Fruit fly (Drosophila melanogaster): ENCODE data around the gene Twdlalpha.

The Twdlalpha gene

DNA sequence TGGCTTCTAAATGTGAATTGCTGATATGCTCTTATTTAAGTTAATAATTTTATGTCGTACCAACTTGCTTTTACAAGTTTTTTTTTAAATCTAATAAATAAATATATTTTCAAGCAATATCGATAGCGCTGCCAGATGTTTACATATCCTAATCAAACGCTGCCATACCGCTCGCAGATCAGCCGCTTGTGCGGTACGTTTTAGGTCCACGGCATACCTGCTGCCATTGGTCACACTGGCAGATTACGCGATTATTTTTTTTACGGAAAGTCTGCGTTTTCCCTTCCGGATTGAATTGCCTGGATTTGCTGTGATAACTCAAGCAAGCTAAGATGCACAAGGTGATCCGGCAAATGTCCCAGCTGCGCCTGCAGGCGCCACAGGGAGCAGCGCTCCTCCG lies 41.1 kb downstream of the Twdlalpha start, which contains the start of gene mRpL22:
Gene mRpL22, plus strand, starts transcription at position 191 of the 400 bp plus-strand sequence.
- TF ChIP-seq fru (GFP tag; optimal IDR thresholded peaks at IDR 0.05) (no peak), sage (GFP tag; optimal IDR thresholded peaks at IDR 0.05) (no peak), Hr78 (GFP tag; optimal IDR thresholded peaks at IDR 0.05) (no peak), usp (GFP tag; optimal IDR thresholded peaks at IDR 0.05) (no peak), tai (GFP tag; optimal IDR thresholded peaks at IDR 0.05) (no peak), Rel (GFP tag; optimal IDR thresholded peaks at IDR 0.05) (no peak), Rel (tag; optimal IDR thresholded peaks at IDR 0.05) (no peak), rgr (GFP tag; optimal IDR thresholded peaks at IDR 0.05) (no peak), dl (GFP tag; optimal IDR thresholded peaks at IDR 0.05; ENCODE audit: insufficient read depth in 1 of 2, partially characterized antibody in 2 of 2) (no peak), CG32264 (GFP tag; optimal IDR thresholded peaks at IDR 0.05) (no peak), Vsx2 (GFP tag; optimal IDR thresholded peaks at IDR 0.05; ENCODE audit: partially characterized antibody) (no peak), OdsH (GFP tag; optimal IDR thresholded peaks at IDR 0.05) (no peak), foxo (GFP tag; optimal IDR thresholded peaks at IDR 0.05) (no peak), h (GFP tag; optimal IDR thresholded peaks at IDR 0.05) (no peak), br (GFP tag; optimal IDR thresholded peaks at IDR 0.05) (no peak), Myc (optimal IDR thresholded peaks at IDR 0.05) (no peak), HLH106 (tag; optimal IDR thresholded peaks at IDR 0.05) (no peak), pan (optimal IDR thresholded peaks at IDR 0.05) (no peak), ey (GFP tag; optimal IDR thresholded peaks at IDR 0.05) (no peak), Mio (GFP tag; optimal IDR thresholded peaks at IDR 0.05) (no peak)

DNA sequence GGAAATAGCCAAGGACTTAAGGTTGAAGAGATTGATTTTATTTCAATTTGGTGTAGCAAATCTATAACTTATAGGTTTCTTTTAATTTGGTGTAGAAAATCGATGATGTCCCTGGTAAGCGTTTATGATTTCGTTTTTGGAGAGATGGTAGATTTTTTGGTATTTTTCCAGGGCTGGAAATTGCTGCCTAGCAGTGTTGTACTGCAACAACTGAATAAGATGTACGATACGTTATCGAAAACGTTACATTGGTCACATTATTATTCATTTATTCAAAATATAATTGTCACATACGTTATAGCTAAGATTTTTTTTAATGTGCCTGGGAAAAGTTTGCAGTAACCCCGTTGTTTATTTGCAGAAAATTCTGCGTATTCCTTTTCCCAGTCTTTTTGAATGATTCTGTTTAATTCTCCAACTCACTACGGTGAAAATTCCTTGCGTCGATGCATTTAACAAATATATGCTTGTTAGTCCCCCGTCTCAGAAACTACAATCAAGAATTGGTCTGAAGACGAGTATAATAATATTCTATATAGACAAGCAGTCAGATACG lies 44.3 kb downstream of the Twdlalpha start, which contains the start of the genes CG9609 and Sap30:
Gene CG9609, minus strand, starts transcription at position 149 of the 556 bp plus-strand sequence.
Gene Sap30, plus strand, starts transcription at position 424 of the 556 bp plus-strand sequence.
- TF ChIP-seq Abd-B (GFP tag; optimal IDR thresholded peaks at IDR 0.05), result no peak
- TF ChIP-seq Hnf4 (GFP tag; optimal IDR thresholded peaks at IDR 0.05), result peak; percentile 24
- peak; percentile 28 for TF ChIP-seq Hr83 (GFP tag; optimal IDR thresholded peaks at IDR 0.05; ENCODE audit: poor library complexity, severe bottlenecking)
- no peak for TF ChIP-seq Dfd (GFP tag; optimal IDR thresholded peaks at IDR 0.05)

DNA sequence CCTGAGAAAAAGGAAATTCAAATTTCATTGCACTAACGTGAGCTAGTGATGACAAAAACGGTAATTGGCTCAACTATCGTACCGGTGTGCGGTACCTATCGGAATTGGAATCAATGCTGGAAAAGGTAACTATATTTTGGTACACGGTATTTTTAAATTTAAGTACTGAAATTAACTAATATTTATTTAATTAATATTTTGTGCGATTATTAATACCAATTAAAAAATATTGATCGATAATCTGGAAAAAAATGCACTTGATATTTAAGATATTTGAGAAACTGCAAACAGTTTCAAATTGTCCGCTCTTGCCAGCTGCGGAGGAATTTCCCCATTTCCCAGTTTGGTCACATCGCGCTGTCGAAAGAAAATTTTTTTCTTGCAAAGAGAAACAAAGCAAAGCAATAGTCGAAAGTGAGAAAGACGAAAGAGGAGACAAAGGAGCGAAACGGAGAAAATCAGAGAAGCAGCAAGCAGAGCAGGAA lies 44.8 kb downstream of the Twdlalpha start:
- TF ChIP-seq Hr83 (GFP tag; optimal IDR thresholded peaks at IDR 0.05; ENCODE audit: poor library complexity, severe bottlenecking), result no peak
- TF ChIP-seq Mio (GFP tag; optimal IDR thresholded peaks at IDR 0.05), result no peak
- peak; percentile 23 for TF ChIP-seq HLH106 (tag; optimal IDR thresholded peaks at IDR 0.05)
- no peak for TF ChIP-seq Hr78 (GFP tag; optimal IDR thresholded peaks at IDR 0.05)
- no peak for TF ChIP-seq Sp1 (GFP tag; optimal IDR thresholded peaks at IDR 0.05)
- TF ChIP-seq dl (GFP tag; optimal IDR thresholded peaks at IDR 0.05; ENCODE audit: insufficient read depth in 1 of 2, partially characterized antibody in 2 of 2), result no peak
- no peak for TF ChIP-seq pan (optimal IDR thresholded peaks at IDR 0.05)
- TF ChIP-seq psq (GFP tag; optimal IDR thresholded peaks at IDR 0.05), result peak; percentile 63
- no peak for TF ChIP-seq ey (GFP tag; optimal IDR thresholded peaks at IDR 0.05)
- TF ChIP-seq Dfd (GFP tag; optimal IDR thresholded peaks at IDR 0.05), result no peak
- TF ChIP-seq lola (GFP tag; optimal IDR thresholded peaks at IDR 0.05), result no peak
- TF ChIP-seq rgr (GFP tag; optimal IDR thresholded peaks at IDR 0.05), result no peak
- TF ChIP-seq Myc (optimal IDR thresholded peaks at IDR 0.05), result peak; percentile 13
- no peak for TF ChIP-seq woc (GFP tag; optimal IDR thresholded peaks at IDR 0.05)
- no peak for TF ChIP-seq sv (GFP tag; optimal IDR thresholded peaks at IDR 0.05)
- TF ChIP-seq N (GFP tag; optimal IDR thresholded peaks at IDR 0.05), result no peak
- no peak for TF ChIP-seq CG9705 (GFP tag; optimal IDR thresholded peaks at IDR 0.05)
- TF ChIP-seq Abd-B (GFP tag; optimal IDR thresholded peaks at IDR 0.05), result no peak
- TF ChIP-seq sage (GFP tag; optimal IDR thresholded peaks at IDR 0.05), result no peak
- no peak for TF ChIP-seq Hnf4 (GFP tag; optimal IDR thresholded peaks at IDR 0.05)
- no peak for TF ChIP-seq br (GFP tag; optimal IDR thresholded peaks at IDR 0.05)
- no peak for TF ChIP-seq Vsx2 (GFP tag; optimal IDR thresholded peaks at IDR 0.05; ENCODE audit: partially characterized antibody)
- no peak for TF ChIP-seq Jra (GFP tag; optimal IDR thresholded peaks at IDR 0.05)
- no peak for TF ChIP-seq dsf (GFP tag; optimal IDR thresholded peaks at IDR 0.05; ENCODE audit: borderline replicate concordance)
- no peak for TF ChIP-seq CrebA (GFP tag; optimal IDR thresholded peaks at IDR 0.05; ENCODE audit: borderline replicate concordance)
- TF ChIP-seq brk (GFP tag; optimal IDR thresholded peaks at IDR 0.05), result no peak
- peak in 1 of 2 experiments; percentile 18 for TF ChIP-seq foxo (GFP tag; optimal IDR thresholded peaks at IDR 0.05)

Measured in whole organism, wandering third instar larva.